Worm (Caenorhabditis elegans): Measurements from ENCODE around the gene plpp-1.1.

plpp-1.1 gene

DNA sequence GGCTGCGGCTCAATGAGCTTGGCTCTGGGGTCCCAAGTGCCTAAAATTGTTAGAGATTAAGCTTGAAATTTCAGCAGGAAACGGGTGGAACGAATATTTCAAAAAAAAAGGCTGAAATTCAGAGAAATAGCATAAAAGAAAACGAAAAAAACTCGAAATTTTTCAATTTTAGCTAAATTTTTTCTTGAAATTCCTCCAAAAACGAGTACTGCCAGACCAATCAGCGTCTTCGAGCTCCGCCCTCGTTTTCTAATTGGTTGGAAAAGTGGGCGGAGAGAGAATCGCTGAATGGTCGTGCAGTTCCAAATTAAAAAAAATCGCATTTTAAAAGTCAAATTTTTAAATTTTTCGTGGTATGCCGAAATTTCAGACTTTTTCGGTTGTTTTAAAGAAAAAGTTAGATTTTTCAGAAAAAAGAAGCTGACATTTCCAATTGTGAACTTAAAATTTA, at the start of gene plpp-1.1:
Gene plpp-1.1, minus strand, starts transcription at position 51 of the 451 bp plus-strand sequence.
- TF ChIP-seq dao-5 (tag; optimal IDR thresholded peaks at IDR 0.05), result no peak
- no peak for TF ChIP-seq him-1 (tag; optimal IDR thresholded peaks at IDR 0.05)
- no peak for TF ChIP-seq W03F9.2 (tag; optimal IDR thresholded peaks at IDR 0.05)

- TF ChIP-seq him-1 (tag; optimal IDR thresholded peaks at IDR 0.05), result no peak
- TF ChIP-seq dao-5 (tag; optimal IDR thresholded peaks at IDR 0.05), result no peak
- no peak for TF ChIP-seq W03F9.2 (tag; optimal IDR thresholded peaks at IDR 0.05)
These were observed 48.1 kb upstream of the plpp-1.1 start, which contains the start of gene dos-2 for ce11 chrII:3975942-3976341. TSS of gene dos-2 (plus strand) at chrII:3976242.

ce11 chrII:3974953-3975352, 47.2 kb upstream of the plpp-1.1 start, which contains the start of gene cank-26:
TSS of gene cank-26 (minus strand) at chrII:3975065.
- no peak for TF ChIP-seq dao-5 (tag; optimal IDR thresholded peaks at IDR 0.05)
- no peak for TF ChIP-seq W03F9.2 (tag; optimal IDR thresholded peaks at IDR 0.05)
- no peak for TF ChIP-seq him-1 (tag; optimal IDR thresholded peaks at IDR 0.05)

DNA sequence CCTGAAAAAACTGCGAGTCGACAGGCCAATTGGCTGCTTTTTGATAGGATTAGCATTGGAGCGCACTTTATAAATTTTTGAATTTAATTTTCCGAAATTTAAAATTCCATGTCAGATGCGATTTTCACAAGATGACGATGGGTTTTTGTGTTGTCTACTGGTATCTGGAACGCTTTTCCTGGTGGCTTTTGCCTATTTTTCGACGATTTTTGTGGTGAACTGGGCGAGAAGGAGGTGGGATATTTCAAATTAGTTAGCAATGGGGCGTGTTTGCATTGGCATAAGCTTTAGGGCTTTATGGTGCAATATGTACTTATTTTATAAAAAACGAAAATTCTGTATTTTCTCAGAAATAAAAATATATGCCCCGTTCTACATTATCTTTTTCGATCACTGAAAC, 44.4 kb upstream of the plpp-1.1 start, which contains the start of gene K10G6.9:
Gene K10G6.9, plus strand, starts transcription at position 110 of the 400 bp plus-strand sequence.
- no peak for TF ChIP-seq dao-5 (tag; optimal IDR thresholded peaks at IDR 0.05)
- no peak for TF ChIP-seq W03F9.2 (tag; optimal IDR thresholded peaks at IDR 0.05)
- no peak for TF ChIP-seq him-1 (tag; optimal IDR thresholded peaks at IDR 0.05)

DNA sequence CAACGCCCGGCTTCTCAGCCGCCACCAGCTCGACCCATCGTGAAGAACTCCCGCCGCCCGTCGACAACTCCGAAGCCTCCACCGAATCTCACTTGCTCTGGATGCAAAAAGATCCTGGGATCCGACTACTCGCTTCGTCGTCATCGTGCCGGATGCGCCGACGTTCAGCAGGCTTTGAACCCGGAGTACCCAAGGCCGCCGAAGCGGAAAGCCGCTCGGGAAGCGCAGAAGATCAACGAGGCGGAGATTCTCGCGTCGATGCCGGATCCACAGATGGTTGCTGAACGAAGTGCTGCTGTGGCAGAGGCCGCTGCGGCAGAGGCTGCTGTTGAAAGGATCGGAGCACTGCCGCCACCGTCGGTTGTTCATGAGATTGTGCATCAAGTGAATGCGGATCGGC, 41.0 kb upstream of the plpp-1.1 start:
- TF ChIP-seq him-1 (tag; optimal IDR thresholded peaks at IDR 0.05) (no peak), W03F9.2 (tag; optimal IDR thresholded peaks at IDR 0.05) (no peak), dao-5 (tag; optimal IDR thresholded peaks at IDR 0.05) (no peak)

DNA sequence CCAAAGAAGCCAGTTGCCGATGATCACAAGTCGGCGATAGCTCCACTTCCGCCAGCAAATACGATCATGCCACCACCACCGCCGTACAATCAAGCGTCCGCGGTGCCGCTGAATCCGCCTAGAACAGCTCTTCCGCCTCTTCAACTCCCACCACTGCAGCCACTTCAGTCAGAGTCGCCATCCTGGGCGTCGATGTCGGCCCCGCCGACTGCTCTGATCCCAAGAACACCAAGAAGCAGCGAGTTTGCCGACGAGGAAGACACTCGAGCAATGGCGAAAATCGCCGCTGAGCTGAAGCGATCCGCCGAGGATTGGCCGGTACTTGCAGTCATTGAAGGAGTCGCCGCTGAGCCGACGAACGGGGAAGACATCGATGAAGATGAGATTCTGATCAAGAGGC, 40.3 kb upstream of the plpp-1.1 start:
- TF ChIP-seq him-1 (tag; optimal IDR thresholded peaks at IDR 0.05), result no peak
- no peak for TF ChIP-seq W03F9.2 (tag; optimal IDR thresholded peaks at IDR 0.05)
- TF ChIP-seq dao-5 (tag; optimal IDR thresholded peaks at IDR 0.05), result no peak

ce11 chrII:3967061-3967460, 39.3 kb upstream of the plpp-1.1 start:
- TF ChIP-seq dao-5 (tag; optimal IDR thresholded peaks at IDR 0.05), result no peak
- no peak for TF ChIP-seq him-1 (tag; optimal IDR thresholded peaks at IDR 0.05)
- no peak for TF ChIP-seq W03F9.2 (tag; optimal IDR thresholded peaks at IDR 0.05)

ce11 chrII:3965665-3966416, 38.0 kb upstream of the plpp-1.1 start:
- TF ChIP-seq him-1 (tag; optimal IDR thresholded peaks at IDR 0.05) (no peak), dao-5 (tag; optimal IDR thresholded peaks at IDR 0.05) (no peak), W03F9.2 (tag; optimal IDR thresholded peaks at IDR 0.05) (no peak)

DNA sequence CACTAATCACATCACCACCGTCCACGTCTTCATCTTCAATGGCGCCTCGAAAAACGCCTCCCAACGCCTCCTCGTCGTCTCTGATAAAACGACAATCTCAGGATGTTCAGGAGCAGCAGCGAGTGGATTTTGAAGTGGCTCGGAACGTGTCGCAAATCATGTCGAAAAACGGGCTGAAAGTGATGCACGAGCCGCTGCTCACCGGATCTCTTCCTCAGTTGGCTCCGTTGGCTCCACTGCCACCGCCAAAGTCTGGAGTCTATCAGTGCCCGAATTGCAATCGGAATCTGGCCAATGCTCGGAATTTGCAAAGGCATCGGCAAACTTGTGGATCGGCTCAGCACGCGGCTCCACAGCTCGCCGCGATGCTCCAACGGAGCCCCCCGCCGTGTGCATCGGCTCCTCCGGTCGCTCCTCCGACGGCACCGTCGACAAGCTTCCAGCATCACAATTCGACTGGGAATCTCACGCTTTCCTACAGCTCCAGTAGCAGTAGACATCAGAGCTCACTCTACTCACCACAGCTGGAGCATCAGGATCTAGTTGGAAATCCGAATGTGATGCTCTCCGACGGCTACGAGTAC, 36.6 kb upstream of the plpp-1.1 start:
- TF ChIP-seq him-1 (tag; optimal IDR thresholded peaks at IDR 0.05), result no peak
- TF ChIP-seq dao-5 (tag; optimal IDR thresholded peaks at IDR 0.05), result no peak
- no peak for TF ChIP-seq W03F9.2 (tag; optimal IDR thresholded peaks at IDR 0.05)

ce11 chrII:3961256-3961655, 33.5 kb upstream of the plpp-1.1 start:
- TF ChIP-seq dao-5 (tag; optimal IDR thresholded peaks at IDR 0.05), result no peak
- no peak for TF ChIP-seq W03F9.2 (tag; optimal IDR thresholded peaks at IDR 0.05)
- no peak for TF ChIP-seq him-1 (tag; optimal IDR thresholded peaks at IDR 0.05)

- TF ChIP-seq dao-5 (tag; optimal IDR thresholded peaks at IDR 0.05), result no peak
- TF ChIP-seq him-1 (tag; optimal IDR thresholded peaks at IDR 0.05), result no peak
- no peak for TF ChIP-seq W03F9.2 (tag; optimal IDR thresholded peaks at IDR 0.05)
These were observed 32.5 kb upstream of the plpp-1.1 start for ce11 chrII:3960276-3960675.

- TF ChIP-seq W03F9.2 (tag; optimal IDR thresholded peaks at IDR 0.05) (no peak), him-1 (tag; optimal IDR thresholded peaks at IDR 0.05) (no peak), dao-5 (tag; optimal IDR thresholded peaks at IDR 0.05) (no peak)
These were observed 31.8 kb upstream of the plpp-1.1 start for ce11 chrII:3959432-3960102.

ce11 chrII:3958673-3959299, 31.0 kb upstream of the plpp-1.1 start:
- TF ChIP-seq him-1 (tag; optimal IDR thresholded peaks at IDR 0.05) (no peak), W03F9.2 (tag; optimal IDR thresholded peaks at IDR 0.05) (peak; percentile 35)

Measured in whole organism, L4/young adult.